Worm (Caenorhabditis elegans) whole organism, L1 larva: ENCODE data around the gene C45G9.14.

ENCODE experiments used
- C04F5.9 ChIP-seq: sonication (generic microtip); optimal IDR thresholded peaks from 2 replicates; lab custom pipeline; 2016; ENCODE audit warnings: missing genetic modification characterization, missing compliant biosample characterization
- C16A3.4 ChIP-seq: fragments of 150-350 bp; optimal IDR thresholded peaks from 2 replicates; lab custom pipeline; 2014; ENCODE audit warnings: missing biosample characterization, missing genetic modification characterization
- F16B12.6 ChIP-seq: fragments of 150-350 bp; optimal IDR thresholded peaks from 2 replicates; lab custom pipeline; 2014; ENCODE audit warnings: missing biosample characterization, missing genetic modification characterization
- aha-1 ChIP-seq: fragments of 150-350 bp; optimal IDR thresholded peaks from 2 replicates; lab custom pipeline; 2014; ENCODE audit warnings: missing biosample characterization, missing genetic modification characterization
- alr-1 ChIP-seq: fragments of 200-800 bp; sonication (Bioruptor generic); optimal IDR thresholded peaks from 2 replicates; lab custom pipeline; 2018; ENCODE audit warnings: borderline replicate concordance, mild to moderate bottlenecking, missing genetic modification characterization, missing compliant biosample characterization
- ama-1 ChIP-seq: fragments of 150-350 bp; optimal IDR thresholded peaks from 2 replicates; lab custom pipeline; 2014
- ceh-8 ChIP-seq: fragments of 200-800 bp; sonication (Bioruptor generic); optimal IDR thresholded peaks from 2 replicates; lab custom pipeline; 2018; ENCODE audit warnings: mild to moderate bottlenecking, missing genetic modification characterization, moderate library complexity, missing compliant biosample characterization
- ceh-82 ChIP-seq, 3 experiments: fragments of 150-350 bp in 1 of 3; sonication (generic microtip) in 2 of 3; optimal IDR thresholded peaks; 2 replicates each; lab custom pipeline; 2014 to 2017; ENCODE audit warnings: missing biosample characterization in 3 of 3, missing genetic modification characterization in 3 of 3
- ceh-90 ChIP-seq: sonication (generic microtip); optimal IDR thresholded peaks from 2 replicates; lab custom pipeline; 2016; ENCODE audit warnings: missing genetic modification characterization, missing compliant biosample characterization
- ces-1 ChIP-seq: fragments of 150-350 bp; optimal IDR thresholded peaks from 2 replicates; lab custom pipeline; 2014; ENCODE audit warnings: missing biosample characterization, missing genetic modification reagents, missing genetic modification characterization
- dsc-1 ChIP-seq: sonication (generic microtip); optimal IDR thresholded peaks from 2 replicates; lab custom pipeline; 2016; ENCODE audit warnings: mild to moderate bottlenecking, missing genetic modification characterization, missing compliant biosample characterization
- efl-1 ChIP-seq, 4 experiments: fragments of 150-350 bp; optimal IDR thresholded peaks in 3 of 4; peaks in 1 of 4; 1 replicate in 1 of 4; 2 replicates in 3 of 4; lab custom pipeline; 2014; ENCODE audit warnings: missing biosample characterization in 2 of 4, missing genetic modification characterization in 2 of 4, missing genetic modification reagents in 2 of 4
- efl-3 ChIP-seq: fragments of 200-800 bp; sonication (Bioruptor generic); optimal IDR thresholded peaks from 2 replicates; lab custom pipeline; 2018; ENCODE audit warnings: mild to moderate bottlenecking, missing genetic modification characterization, missing compliant biosample characterization
- egl-13 ChIP-seq: sonication (generic microtip); optimal IDR thresholded peaks from 2 replicates; lab custom pipeline; 2016; ENCODE audit warnings: missing genotype, missing genetic modification reagents, missing genetic modification characterization, missing compliant biosample characterization
- fkh-4 ChIP-seq: sonication (generic microtip); optimal IDR thresholded peaks from 2 replicates; lab custom pipeline; 2016; ENCODE audit warnings: missing compliant biosample characterization, missing genetic modification characterization, borderline replicate concordance
- fos-1 ChIP-seq: fragments of 150-350 bp; optimal IDR thresholded peaks from 2 replicates; lab custom pipeline; 2014; ENCODE audit warnings: missing biosample characterization, missing genetic modification characterization
- grh-1 ChIP-seq: fragments of 200-800 bp; sonication (Bioruptor generic); IDR thresholded peaks from 2 replicates; pipeline ENCODE4 v1.3.6; 2022; ENCODE audit warnings: missing genetic modification reagents, missing genetic modification characterization, missing compliant biosample characterization
- hpl-2 ChIP-seq: fragments of 150-350 bp; optimal IDR thresholded peaks from 2 replicates; lab custom pipeline; 2014; ENCODE audit warnings: missing biosample characterization, missing genetic modification reagents, missing genetic modification characterization
- irx-1 ChIP-seq: sonication (generic microtip); optimal IDR thresholded peaks from 2 replicates; lab custom pipeline; 2016; ENCODE audit warnings: missing genetic modification characterization, missing compliant biosample characterization
- isw-1 ChIP-seq: fragments of 200-800 bp; sonication (Bioruptor generic); IDR thresholded peaks from 2 replicates; pipeline ENCODE4 v1.3.6; 2022; ENCODE audit warnings: missing genetic modification characterization, missing compliant biosample characterization
- lin-13 ChIP-seq: fragments of 150-350 bp; optimal IDR thresholded peaks from 2 replicates; lab custom pipeline; 2014; ENCODE audit warnings: missing biosample characterization, missing genetic modification reagents, missing genetic modification characterization
- lin-14 ChIP-seq: fragments of 200-800 bp; sonication (Bioruptor generic); optimal IDR thresholded peaks from 2 replicates; lab custom pipeline; 2018; ENCODE audit warnings: mild to moderate bottlenecking, missing genetic modification characterization, moderate library complexity, missing compliant biosample characterization
- lin-39 ChIP-seq: fragments of 150-350 bp; optimal IDR thresholded peaks from 2 replicates; lab custom pipeline; 2014; ENCODE audit warnings: missing biosample characterization, missing genetic modification reagents, missing genetic modification characterization
- lir-3 ChIP-seq: sonication (generic microtip); optimal IDR thresholded peaks from 2 replicates; lab custom pipeline; 2016; ENCODE audit warnings: mild to moderate bottlenecking, missing genetic modification characterization, moderate library complexity, missing compliant biosample characterization; ENCODE audit not compliant: poor library complexity
- mab-9 ChIP-seq: fragments of 200-800 bp; sonication (Bioruptor generic); IDR thresholded peaks from 2 replicates; pipeline ENCODE4 v1.3.6; 2022; ENCODE audit warnings: missing genetic modification reagents, missing genetic modification characterization, missing compliant biosample characterization
- mdl-1 ChIP-seq, 2 experiments: fragments of 150-350 bp; optimal IDR thresholded peaks; 2 replicates each; lab custom pipeline; 2014 to 2017; ENCODE audit warnings: missing biosample characterization in 2 of 2, missing genetic modification characterization in 2 of 2, inconsistent platforms in 1 of 2
- mef-2 ChIP-seq: fragments of 150-350 bp; optimal IDR thresholded peaks from 2 replicates; lab custom pipeline; 2014; ENCODE audit warnings: missing biosample characterization, missing genetic modification characterization
- mep-1 ChIP-seq: fragments of 150-350 bp; optimal IDR thresholded peaks from 2 replicates; lab custom pipeline; 2014; ENCODE audit warnings: missing biosample characterization, missing genetic modification characterization
- nhr-20 ChIP-seq: sonication (generic microtip); optimal IDR thresholded peaks from 2 replicates; lab custom pipeline; 2016; ENCODE audit warnings: mild to moderate bottlenecking, missing genetic modification characterization, missing compliant biosample characterization
- nhr-237 ChIP-seq: fragments of 150-350 bp; optimal IDR thresholded peaks from 2 replicates; lab custom pipeline; 2014; ENCODE audit warnings: missing biosample characterization, missing genetic modification characterization
- nhr-28 ChIP-seq: fragments of 150-350 bp; optimal IDR thresholded peaks from 2 replicates; lab custom pipeline; 2014; ENCODE audit warnings: missing biosample characterization, missing genetic modification characterization
- nhr-47 ChIP-seq: sonication (generic microtip); optimal IDR thresholded peaks from 2 replicates; lab custom pipeline; 2016; ENCODE audit warnings: mild to moderate bottlenecking, missing genetic modification characterization, moderate library complexity, missing compliant biosample characterization
- nhr-71 ChIP-seq: sonication (generic microtip); optimal IDR thresholded peaks from 2 replicates; lab custom pipeline; 2016; ENCODE audit warnings: mild to moderate bottlenecking, missing genetic modification characterization, moderate library complexity, missing compliant biosample characterization
- nhr-76 ChIP-seq: sonication (generic microtip); optimal IDR thresholded peaks from 2 replicates; lab custom pipeline; 2017; ENCODE audit warnings: missing biosample characterization, missing genetic modification characterization
- nhr-90 ChIP-seq: sonication (generic microtip); optimal IDR thresholded peaks from 2 replicates; lab custom pipeline; 2016; ENCODE audit warnings: mild to moderate bottlenecking, missing genetic modification characterization, missing compliant biosample characterization; ENCODE audit not compliant: poor library complexity
- pag-3 ChIP-seq: sonication (generic microtip); optimal IDR thresholded peaks from 2 replicates; lab custom pipeline; 2017; ENCODE audit warnings: missing genetic modification characterization, mild to moderate bottlenecking, missing compliant biosample characterization, antibody characterized with exemption, borderline replicate concordance; ENCODE audit not compliant: insufficient read depth
- pqm-1 ChIP-seq: sonication (generic microtip); optimal IDR thresholded peaks from 3 replicates; lab custom pipeline; 2017; ENCODE audit warnings: missing biosample characterization, missing genetic modification characterization
- rnt-1 ChIP-seq: sonication (generic microtip); optimal IDR thresholded peaks from 2 replicates; lab custom pipeline; 2016; ENCODE audit warnings: mild to moderate bottlenecking, missing genetic modification characterization, moderate library complexity, missing compliant biosample characterization
- sox-4 ChIP-seq: sonication (generic microtip); optimal IDR thresholded peaks from 2 replicates; lab custom pipeline; 2016; ENCODE audit warnings: missing genetic modification characterization, missing compliant biosample characterization
- sptf-1 ChIP-seq: fragments of 150-350 bp; optimal IDR thresholded peaks from 2 replicates; lab custom pipeline; 2014; ENCODE audit warnings: missing biosample characterization, missing genetic modification characterization
- sup-37 ChIP-seq: fragments of 200-800 bp; sonication (Bioruptor generic); optimal IDR thresholded peaks from 2 replicates; lab custom pipeline; 2018; ENCODE audit warnings: mild to moderate bottlenecking, missing genetic modification characterization, missing compliant biosample characterization
- tbx-2 ChIP-seq: sonication (generic microtip); optimal IDR thresholded peaks from 2 replicates; lab custom pipeline; 2016; ENCODE audit warnings: missing genetic modification characterization, missing compliant biosample characterization
- unc-30 ChIP-seq: sonication (generic microtip); optimal IDR thresholded peaks from 2 replicates; lab custom pipeline; 2017; ENCODE audit warnings: missing biosample characterization, missing genetic modification characterization
- unc-62 ChIP-seq: fragments of 150-350 bp; optimal IDR thresholded peaks from 2 replicates; lab custom pipeline; 2014; ENCODE audit warnings: missing biosample characterization, missing genetic modification reagents, missing genetic modification characterization
- xbp-1 ChIP-seq: sonication (generic microtip); optimal IDR thresholded peaks from 2 replicates; lab custom pipeline; 2016; ENCODE audit warnings: missing genetic modification characterization, missing compliant biosample characterization
- zag-1 ChIP-seq: fragments of 150-350 bp; optimal IDR thresholded peaks from 2 replicates; lab custom pipeline; 2014; ENCODE audit warnings: missing biosample characterization, missing genetic modification characterization
- zip-4 ChIP-seq: fragments of 200-800 bp; sonication (Bioruptor generic); optimal IDR thresholded peaks from 2 replicates; lab custom pipeline; 2018; ENCODE audit warnings: mild to moderate bottlenecking, missing genetic modification characterization, moderate library complexity, missing compliant biosample characterization
- ztf-4 ChIP-seq: fragments of 150-350 bp; optimal IDR thresholded peaks from 2 replicates; lab custom pipeline; 2014; ENCODE audit warnings: missing biosample characterization, missing genetic modification characterization

The C45G9.14 gene

ce11 chrIII:5013915-5014346 lies 30.9 kb upstream of the C45G9.14 start (continued):
- TF ChIP-seq efl-1 (optimal IDR thresholded peaks at IDR 0.05; lab: Kevin White, UChicago), result peak; percentile 81 to 82
- TF ChIP-seq efl-1 (GFP tag; optimal IDR thresholded peaks at IDR 0.05 in 1 of 2; lab: Kevin White, UChicago), result peak; percentile 54 to 95
- TF ChIP-seq sup-37 (GFP tag; lab: Kevin White, UChicago), result peak; percentile 32
- peak; percentile 80 for TF ChIP-seq C16A3.4
- no peak for TF ChIP-seq pqm-1
- TF ChIP-seq pag-3 (tag; lab: Kevin White, UChicago), result no peak
- peak; percentile 53 for TF ChIP-seq lin-39
- TF ChIP-seq ceh-82 (tag; optimal IDR thresholded peaks at IDR 0.05; lab: Kevin White, UChicago), result peak; percentile 57 to 83 (median 80)
- no peak for TF ChIP-seq unc-62 (GFP tag; lab: Kevin White, UChicago)
- TF ChIP-seq lin-13 (GFP tag; lab: Kevin White, UChicago), result peak; percentile 82
- no peak for TF ChIP-seq nhr-76 (tag; lab: Kevin White, UChicago)
- peak; percentile 20 for TF ChIP-seq fkh-4
- peak; percentile 75 for TF ChIP-seq isw-1
- TF ChIP-seq unc-30, result no peak
- peak in 1 of 2 experiments; percentile 84 for TF ChIP-seq mdl-1 (tag; optimal IDR thresholded peaks at IDR 0.05; lab: Kevin White, UChicago)
- TF ChIP-seq egl-13 (tag; lab: Kevin White, UChicago), result peak; percentile 75
- peak; percentile 71 for TF ChIP-seq rnt-1 (tag; lab: Kevin White, UChicago)
- peak; percentile 88 for TF ChIP-seq fos-1 (tag; lab: Kevin White, UChicago)
- peak; percentile 75 for TF ChIP-seq nhr-90 (tag; lab: Kevin White, UChicago)
- peak; percentile 94 for TF ChIP-seq nhr-71 (tag; lab: Kevin White, UChicago)
- peak; percentile 74 for TF ChIP-seq nhr-237
- TF ChIP-seq mab-9 (GFP tag; lab: Robert Waterston, UW), result no peak; the same call in 1 of the 2 replicates
- peak; percentile 96 for TF ChIP-seq tbx-2 (tag; lab: Kevin White, UChicago)
- no peak for TF ChIP-seq ceh-90 (tag; lab: Kevin White, UChicago)
- TF ChIP-seq efl-3 (GFP tag; lab: Kevin White, UChicago), result no peak
- TF ChIP-seq mef-2 (tag; lab: Kevin White, UChicago), result peak; percentile 73
- TF ChIP-seq lir-3 (tag; lab: Kevin White, UChicago), result peak; percentile 71
- no peak for TF ChIP-seq ces-1 (GFP tag; lab: Kevin White, UChicago)
- peak; percentile 77 for TF ChIP-seq zag-1 (tag; lab: Kevin White, UChicago)
- peak; percentile 13 for TF ChIP-seq F16B12.6 (tag; lab: Kevin White, UChicago)
- peak; percentile 15 for TF ChIP-seq ama-1 (lab: Kevin White, UChicago)
- TF ChIP-seq nhr-28 (tag; lab: Kevin White, UChicago), result no peak
- no peak for TF ChIP-seq sptf-1 (tag; lab: Kevin White, UChicago)
- TF ChIP-seq sox-4 (tag; lab: Kevin White, UChicago), result peak; percentile 54
- TF ChIP-seq aha-1 (tag; lab: Kevin White, UChicago), result no peak
- peak; percentile 86 for TF ChIP-seq nhr-20 (tag; lab: Kevin White, UChicago)
- TF ChIP-seq mep-1 (tag; lab: Kevin White, UChicago), result peak; percentile 97
- TF ChIP-seq grh-1 (GFP tag; lab: Robert Waterston, UW), result no peak
- TF ChIP-seq xbp-1, result peak; percentile 85
- TF ChIP-seq dsc-1, result peak; percentile 73
- TF ChIP-seq hpl-2, result no peak
- no peak for TF ChIP-seq alr-1
- TF ChIP-seq lin-14, result peak; percentile 98
- peak; percentile 57 for TF ChIP-seq ceh-8

ce11 chrIII:5017550-5017949 lies 27.3 kb upstream of the C45G9.14 start, which contains the start of gene larp-1:
larp-1 (minus strand) TSS chrIII:5017650.
- no peak for TF ChIP-seq zip-4 (GFP tag; lab: Kevin White, UChicago)
- TF ChIP-seq C04F5.9 (tag; lab: Kevin White, UChicago), result no peak
- TF ChIP-seq irx-1 (tag; lab: Kevin White, UChicago), result no peak
- no peak for TF ChIP-seq nhr-47
- no peak for TF ChIP-seq tbx-2 (tag; lab: Kevin White, UChicago)
- no peak for TF ChIP-seq ceh-8
- no peak for TF ChIP-seq ztf-4
